Worm (Caenorhabditis elegans): Measurements from ENCODE around the gene cal-3.

ce11 chrIV:3873195-3873594 is 38.2 kb upstream of the cal-3 start:
- no peak for TF ChIP-seq dao-5 (tag; optimal IDR thresholded peaks at IDR 0.05)
- no peak for TF ChIP-seq him-1 (tag; optimal IDR thresholded peaks at IDR 0.05)
